Fruit fly (Drosophila melanogaster) whole organism: ENCODE data around the gene CG14720.
A peak's percentile ranks its signal among the peaks of the same experiment; 100 is the strongest.

Experiments used
- Dll ChIP-seq: fragments of >200 bp; optimal IDR thresholded peaks from 2 replicates; lab custom pipeline; 2017
- EcR ChIP-seq, 2 experiments: fragments of >200 bp; optimal IDR thresholded peaks; 2 replicates each; lab custom pipeline; 2017; ENCODE audit warnings: missing biosample characterization in 2 of 2, missing genetic modification characterization in 2 of 2, missing genetic modification reagents in 2 of 2
- usp ChIP-seq: fragments of >200 bp; optimal IDR thresholded peaks from 2 replicates; lab custom pipeline; 2017; ENCODE audit warnings: missing biosample characterization, missing genetic modification characterization, mixed read lengths

- TF ChIP-seq EcR (GFP tag; optimal IDR thresholded peaks at IDR 0.05; lab: Kevin White, UChicago) (no peak), usp (GFP tag; lab: Kevin White, UChicago) (no peak), Dll (lab: Kevin White, UChicago) (peak; percentile 83)
These were observed 49.4 kb downstream of the CG14720 start for dm6 chr3R:11760669-11761387.
